Fruit fly (Drosophila melanogaster): ENCODE measurements around the gene CG43082.

- no peak for TF ChIP-seq psq (GFP tag; optimal IDR thresholded peaks at IDR 0.05)
- TF ChIP-seq h (GFP tag; optimal IDR thresholded peaks at IDR 0.05): no peak
- no peak for TF ChIP-seq OdsH (GFP tag; optimal IDR thresholded peaks at IDR 0.05)
- TF ChIP-seq fru (GFP tag; optimal IDR thresholded peaks at IDR 0.05): no peak
- no peak for TF ChIP-seq dsf (GFP tag; optimal IDR thresholded peaks at IDR 0.05; ENCODE audit: borderline replicate concordance)
- no peak for TF ChIP-seq br (GFP tag; optimal IDR thresholded peaks at IDR 0.05)
- TF ChIP-seq sage (GFP tag; optimal IDR thresholded peaks at IDR 0.05): no peak
- TF ChIP-seq woc (GFP tag; optimal IDR thresholded peaks at IDR 0.05): no peak
- TF ChIP-seq Abd-B (GFP tag; optimal IDR thresholded peaks at IDR 0.05): no peak
- no peak for TF ChIP-seq sv (GFP tag; optimal IDR thresholded peaks at IDR 0.05)
Observed at dm6 chr3L:15631067-15631466, 30.6 kb upstream of the CG43082 start.

Measured in whole organism, wandering third instar larva.